Fruit fly (Drosophila melanogaster) whole organism, embryonic: Measurements from ENCODE around the gene CG1979.

ENCODE experiments used
- CG11085 ChIP-seq: fragments of 200-800 bp; sonication (Bioruptor generic); IDR thresholded peaks from 2 replicates; pipeline ENCODE4 v1.3.6; 2022; ENCODE audit warnings: missing biosample characterization, missing genetic modification characterization
- CG13123 ChIP-seq: fragments of 200-800 bp; sonication (Bioruptor generic); optimal IDR thresholded peaks from 2 replicates; lab custom pipeline; 2016; ENCODE audit warnings: missing biosample characterization, missing genetic modification characterization
- CG17328 ChIP-seq: fragments of 200-800 bp; sonication (Bioruptor generic); IDR thresholded peaks from 2 replicates; pipeline ENCODE4 v1.3.6; 2022; ENCODE audit warnings: missing biosample characterization, missing genetic modification characterization
- CG2129 ChIP-seq: fragments of 200-800 bp; sonication (Bioruptor generic); IDR thresholded peaks from 2 replicates; pipeline ENCODE4 v1.3.6; 2022; ENCODE audit warnings: missing biosample characterization, missing genetic modification characterization; ENCODE audit not compliant: partially characterized antibody
- CG8388 ChIP-seq: fragments of 200-800 bp; sonication (Bioruptor generic); optimal IDR thresholded peaks from 2 replicates; lab custom pipeline; 2019; ENCODE audit warnings: missing biosample characterization, mild to moderate bottlenecking, missing genetic modification characterization, moderate library complexity
- MTF-1 ChIP-seq: fragments of 200-800 bp; sonication (Bioruptor generic); optimal IDR thresholded peaks from 2 replicates; lab custom pipeline; 2018; ENCODE audit warnings: missing biosample characterization, mild to moderate bottlenecking, missing genetic modification characterization, borderline replicate concordance
- Mrtf ChIP-seq: fragments of 200-800 bp; sonication (Bioruptor generic); IDR thresholded peaks from 3 replicates; pipeline ENCODE4 v1.3.6; 2022; ENCODE audit warnings: missing biosample characterization, missing genetic modification characterization
- croc ChIP-seq: fragments of 200-800 bp; sonication (Bioruptor generic); conservative IDR thresholded peaks from 3 replicates; pipeline ENCODE4 v1.3.6; 2022; ENCODE audit warnings: missing biosample characterization, missing genetic modification characterization
- kay ChIP-seq: fragments of 200-800 bp; sonication (Bioruptor generic); optimal IDR thresholded peaks from 2 replicates; lab custom pipeline; 2016; ENCODE audit warnings: missing biosample characterization, missing genetic modification characterization
- klu ChIP-seq: fragments of 200-800 bp; sonication (Bioruptor generic); IDR thresholded peaks from 2 replicates; pipeline ENCODE4 v1.3.6; 2022; ENCODE audit warnings: missing biosample characterization, missing genetic modification characterization
- scrt ChIP-seq: fragments of 200-800 bp; sonication (Bioruptor generic); optimal IDR thresholded peaks from 2 replicates; lab custom pipeline; 2018; ENCODE audit warnings: missing biosample characterization, mild to moderate bottlenecking, missing genetic modification characterization, moderate library complexity
- tna ChIP-seq: fragments of 200-800 bp; sonication (Bioruptor generic); IDR thresholded peaks from 2 replicates; pipeline ENCODE4 v1.3.6; 2022; ENCODE audit warnings: missing biosample characterization, missing genetic modification characterization; ENCODE audit not compliant: partially characterized antibody

- TF ChIP-seq Mrtf (GFP tag; lab: Robert Waterston, UW) (no peak), CG8388 (no peak), kay (GFP tag; lab: Kevin White, UChicago) (no peak), CG13123 (GFP tag; lab: Kevin White, UChicago) (no peak), scrt (GFP tag; lab: Kevin White, UChicago) (no peak), tna (GFP tag; lab: Robert Waterston, UW) (no peak), klu (GFP tag; lab: Robert Waterston, UW) (no peak), CG17328 (GFP tag; lab: Robert Waterston, UW) (no peak), MTF-1 (no peak), croc (no peak), CG11085 (GFP tag; lab: Robert Waterston, UW) (no peak), CG2129 (GFP tag; lab: Robert Waterston, UW) (no peak)
Observed at dm6 chr3R:7054286-7054685, at the start of gene CG1979.
